Worm (Caenorhabditis elegans): Measurements from ENCODE around the gene T21C9.13.

ce11 chrV:10571523-10571922 is 25.5 kb upstream of the T21C9.13 start:
- TF ChIP-seq fkh-4 (tag; optimal IDR thresholded peaks at IDR 0.05; ENCODE audit: borderline replicate concordance): no peak
- TF ChIP-seq snpc-4 (tag; optimal IDR thresholded peaks at IDR 0.05): no peak
- TF ChIP-seq lir-3 (tag; optimal IDR thresholded peaks at IDR 0.05; ENCODE audit: poor library complexity): no peak
- TF ChIP-seq tbx-2 (tag; optimal IDR thresholded peaks at IDR 0.05): no peak
- TF ChIP-seq jun-1 (tag; optimal IDR thresholded peaks at IDR 0.05): no peak
- no peak for TF ChIP-seq mab-9 (GFP tag; IDR thresholded peaks at IDR 0.05)
- no peak for TF ChIP-seq rnt-1 (tag; optimal IDR thresholded peaks at IDR 0.05)
- no peak for TF ChIP-seq elt-2 (tag; optimal IDR thresholded peaks at IDR 0.05)
- no peak for TF ChIP-seq lin-39 (tag; optimal IDR thresholded peaks at IDR 0.05)
- TF ChIP-seq ztf-4 (tag; optimal IDR thresholded peaks at IDR 0.05): no peak
- no peak for TF ChIP-seq grh-1 (GFP tag; IDR thresholded peaks at IDR 0.05)
